Worm (Caenorhabditis elegans) whole organism, L4/young adult: ENCODE data around the gene K10H10.13.

Source experiments
- W03F9.2 ChIP-seq: fragments of 150-350 bp; optimal IDR thresholded peaks from 2 replicates; lab custom pipeline; 2014; ENCODE audit warnings: missing biosample characterization, missing genetic modification characterization
- dao-5 ChIP-seq: sonication (generic microtip); optimal IDR thresholded peaks from 2 replicates; lab custom pipeline; 2016; ENCODE audit warnings: missing genotype, missing genetic modification characterization, moderate library complexity, missing compliant biosample characterization
- him-1 ChIP-seq: sonication (generic microtip); optimal IDR thresholded peaks from 2 replicates; lab custom pipeline; 2016; ENCODE audit warnings: missing genotype, missing genetic modification reagents, missing genetic modification characterization, missing compliant biosample characterization

DNA sequence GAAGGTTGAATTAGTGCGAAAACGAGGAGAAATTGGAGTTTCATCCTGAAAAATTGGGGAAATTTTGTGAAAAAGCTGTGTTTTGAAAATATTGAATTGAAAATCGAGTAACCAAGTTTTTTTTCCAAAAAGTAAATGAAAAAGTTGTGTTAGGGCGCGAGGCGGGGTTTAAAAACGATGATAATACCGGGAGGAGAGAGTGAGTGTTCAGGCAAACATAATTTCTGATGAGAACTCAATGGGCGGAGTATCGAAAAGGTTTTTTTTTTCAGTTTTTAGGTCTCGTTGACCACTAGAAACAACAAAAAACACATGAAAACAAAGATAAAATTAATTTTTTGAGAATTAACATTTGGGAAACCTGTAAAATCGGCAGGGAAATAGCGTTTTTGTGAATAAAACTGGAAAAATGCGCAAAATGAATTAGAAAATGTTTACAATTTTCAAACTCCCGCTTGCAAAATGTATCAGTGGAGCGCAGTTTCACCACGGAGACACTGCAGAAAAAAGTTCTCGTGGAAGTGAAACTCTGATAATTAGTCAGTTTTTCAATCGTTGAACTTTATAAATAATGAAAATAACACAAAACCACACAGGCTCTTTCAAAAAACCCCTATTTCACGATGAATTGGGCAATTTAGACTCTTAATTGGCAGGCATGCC lies 31.4 kb downstream of the K10H10.13 start, which contains the start of gene C13B4.1:
- TF ChIP-seq W03F9.2 (tag; lab: Kevin White, UChicago) (no peak), dao-5 (tag; lab: Kevin White, UChicago) (no peak), him-1 (tag; lab: Kevin White, UChicago) (no peak)
